Worm (Caenorhabditis elegans) whole organism, L4/young adult: Measurements from ENCODE around the gene pqn-54.

ENCODE experiments used
- W03F9.2 ChIP-seq: fragments of 150-350 bp; optimal IDR thresholded peaks from 2 replicates; lab custom pipeline; 2014; ENCODE audit warnings: missing biosample characterization, missing genetic modification characterization
- him-1 ChIP-seq: sonication (generic microtip); optimal IDR thresholded peaks from 2 replicates; lab custom pipeline; 2016; ENCODE audit warnings: missing genotype, missing genetic modification reagents, missing genetic modification characterization, missing compliant biosample characterization

DNA sequence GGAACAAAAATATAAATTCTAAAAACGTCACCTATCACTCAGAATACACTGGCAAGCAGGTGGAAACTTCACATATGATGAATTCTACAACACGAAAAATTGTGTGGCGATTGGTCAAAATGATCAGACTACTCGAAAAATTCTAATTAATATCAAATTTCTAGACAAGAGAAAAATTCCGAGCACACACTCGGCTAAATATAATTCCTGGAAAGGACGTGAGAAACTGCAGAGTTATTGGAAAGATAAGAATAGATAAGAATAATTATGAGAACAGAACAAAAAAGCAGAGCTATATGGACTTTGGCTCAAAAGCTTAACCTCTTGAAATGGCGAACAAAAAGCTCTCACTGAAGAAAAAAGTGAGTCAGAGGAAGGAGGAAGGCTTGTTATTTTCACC lies 22.5 kb downstream of the pqn-54 start:
- TF ChIP-seq him-1 (tag; lab: Kevin White, UChicago) (no peak), W03F9.2 (no peak)
